Worm (Caenorhabditis elegans): Measurements from ENCODE around the gene Y48A6B.8.
"Not testable (repeated sequence)": the region's sequence is repeated elsewhere in the genome, so short reads cannot be mapped to it uniquely, and the experiment has no call there.

Gene Y48A6B.8

DNA sequence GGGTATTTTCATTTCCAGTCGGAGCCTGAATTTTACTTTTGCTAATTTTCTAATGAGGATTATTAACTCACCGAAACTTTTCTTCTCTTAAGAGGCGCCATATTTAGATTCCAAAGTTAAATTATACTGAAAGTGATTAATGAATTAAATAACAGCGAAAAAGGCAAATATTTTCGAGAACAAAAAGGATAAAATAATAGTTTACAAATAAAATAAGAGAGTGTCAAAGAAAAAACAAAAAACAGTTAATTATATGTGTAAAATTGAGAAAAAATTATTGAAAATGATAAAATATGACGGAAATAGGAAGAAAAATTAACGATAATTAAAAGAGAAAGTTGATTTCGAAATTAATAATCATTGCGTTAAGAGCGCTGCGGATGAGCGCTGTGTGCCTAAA lies at the start of gene Y48A6B.8:
Y48A6B.8 (minus strand) TSS at position 101 of the 400 bp plus-strand sequence.
- not testable (repeated sequence) for TF ChIP-seq dao-5, W03F9.2, him-1 (tag; optimal IDR thresholded peaks at IDR 0.05)

DNA sequence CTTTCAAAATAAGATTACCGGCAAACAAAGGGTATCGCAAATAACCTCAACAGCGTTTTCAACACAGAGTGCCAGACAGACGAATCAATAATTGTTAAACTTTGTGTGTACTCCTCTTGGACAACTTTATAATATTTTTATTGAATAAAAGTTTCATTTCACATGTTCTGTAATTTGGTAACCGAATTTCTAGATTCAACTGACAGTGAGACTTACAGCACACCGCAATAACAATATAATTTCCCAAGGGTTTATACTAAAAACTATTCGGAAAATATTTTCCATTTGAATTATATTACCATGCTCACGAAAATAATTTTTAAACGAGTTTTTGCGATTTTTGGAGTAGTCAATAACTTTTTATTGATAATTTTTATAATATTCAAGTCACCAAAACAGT lies 48.2 kb upstream of the Y48A6B.8 start, which contains the start of gene str-246:
str-246 (plus strand) TSS at position 301 of the 400 bp plus-strand sequence.
- no peak for TF ChIP-seq him-1 (tag; optimal IDR thresholded peaks at IDR 0.05)

DNA sequence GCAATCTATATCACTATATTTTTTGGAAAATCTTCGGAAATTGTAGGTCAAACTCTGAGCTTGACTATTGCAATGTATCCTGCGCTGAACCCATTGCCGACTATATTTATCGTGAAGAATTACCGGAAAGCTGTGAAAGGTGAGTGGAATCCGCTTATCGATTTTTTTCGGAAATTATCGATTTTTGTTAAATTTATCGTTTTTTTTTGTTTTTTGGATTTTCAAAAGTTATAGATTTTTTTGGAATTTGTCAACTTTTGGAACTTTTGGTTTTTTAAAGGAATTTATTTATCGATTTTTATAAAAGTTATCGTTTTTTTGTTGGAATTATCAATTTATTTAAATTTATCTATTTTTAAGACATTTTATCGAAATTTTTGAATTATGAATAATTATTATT lies 47.5 kb upstream of the Y48A6B.8 start:
- TF ChIP-seq dao-5 (tag; optimal IDR thresholded peaks at IDR 0.05) (no peak), W03F9.2 (tag; optimal IDR thresholded peaks at IDR 0.05) (no peak), him-1 (tag; optimal IDR thresholded peaks at IDR 0.05) (no peak)

DNA sequence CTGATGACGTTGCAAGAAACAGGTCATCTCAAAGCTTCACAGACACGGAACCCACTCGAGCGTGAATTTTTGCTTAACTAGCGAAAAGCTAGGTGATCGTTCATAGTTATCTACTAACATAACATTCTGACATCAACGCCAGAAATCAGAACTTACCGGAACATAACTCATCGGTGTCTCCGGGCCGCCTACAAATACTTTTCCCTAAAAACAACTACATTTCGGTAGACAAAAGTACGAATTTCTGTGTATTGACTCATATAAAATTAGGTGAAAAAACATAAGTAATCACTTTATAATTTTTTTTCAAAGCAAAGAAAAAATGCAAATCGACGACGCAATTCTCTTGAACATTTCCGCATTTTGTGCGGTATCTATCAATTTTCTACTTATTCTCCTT lies 45.0 kb upstream of the Y48A6B.8 start, which contains the start of gene str-261:
str-261 (plus strand) TSS at position 301 of the 400 bp plus-strand sequence.
- TF ChIP-seq dao-5 (tag; optimal IDR thresholded peaks at IDR 0.05) (no peak), him-1 (tag; optimal IDR thresholded peaks at IDR 0.05) (no peak), W03F9.2 (tag; optimal IDR thresholded peaks at IDR 0.05) (no peak)

DNA sequence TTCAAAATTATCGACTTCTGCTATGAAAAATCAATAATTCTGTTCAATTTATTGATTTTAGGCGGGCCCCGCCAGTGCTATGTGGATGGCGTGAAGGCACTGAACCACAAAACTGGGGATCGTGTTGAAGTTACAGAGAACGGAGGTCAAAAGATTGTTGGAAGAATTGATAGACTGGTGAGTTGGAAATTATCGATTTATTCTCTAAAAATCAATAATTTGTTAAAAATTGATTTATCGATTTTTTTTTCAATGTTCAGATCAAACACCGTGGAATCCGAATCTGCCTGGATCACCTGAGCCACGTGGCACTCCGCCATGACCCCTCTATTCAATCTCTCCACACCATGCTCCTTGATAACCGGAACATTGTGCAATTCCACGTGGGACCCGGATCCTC lies 41.0 kb upstream of the Y48A6B.8 start:
- TF ChIP-seq dao-5 (tag; optimal IDR thresholded peaks at IDR 0.05) = no peak
- no peak for TF ChIP-seq him-1 (tag; optimal IDR thresholded peaks at IDR 0.05)
- no peak for TF ChIP-seq W03F9.2 (tag; optimal IDR thresholded peaks at IDR 0.05)

DNA sequence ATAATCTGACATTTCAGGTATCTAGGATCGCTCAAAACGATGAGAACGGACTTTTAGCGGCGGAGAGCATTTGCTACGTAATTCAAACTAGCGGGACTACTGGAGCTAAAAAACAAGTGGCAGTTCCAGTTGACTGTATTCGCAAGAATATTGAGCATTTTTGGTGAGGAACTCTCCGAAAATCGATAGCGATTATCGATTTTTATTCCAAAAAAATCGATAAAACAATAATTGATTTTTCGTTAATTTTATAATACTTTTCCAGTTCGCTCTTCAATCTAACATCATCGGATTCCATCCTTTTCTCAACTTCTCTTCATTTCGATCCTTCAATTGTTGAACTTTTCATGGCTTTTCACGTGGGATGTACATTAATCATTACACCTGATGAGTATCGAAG lies 40.0 kb upstream of the Y48A6B.8 start:
- TF ChIP-seq him-1 (tag; optimal IDR thresholded peaks at IDR 0.05) = no peak
- no peak for TF ChIP-seq dao-5 (tag; optimal IDR thresholded peaks at IDR 0.05)
- no peak for TF ChIP-seq W03F9.2 (tag; optimal IDR thresholded peaks at IDR 0.05)

DNA sequence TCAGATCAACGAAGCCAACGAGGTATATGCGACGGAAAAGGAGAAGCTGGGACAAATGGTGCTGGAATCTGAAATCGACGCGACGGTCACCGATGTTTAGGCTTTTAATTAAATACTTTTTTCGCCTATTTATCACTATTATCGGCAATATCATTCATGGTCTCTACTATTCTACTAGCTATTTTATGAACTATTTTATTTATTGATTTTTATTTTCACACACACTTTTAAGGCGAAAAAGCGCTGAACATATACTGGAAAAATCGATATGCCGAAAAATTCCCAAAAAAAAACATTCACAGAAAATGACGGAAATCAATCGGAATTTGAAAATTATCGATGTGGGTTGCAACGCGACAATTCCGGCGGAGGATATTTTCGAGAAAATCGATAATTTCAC lies 39.3 kb upstream of the Y48A6B.8 start, which contains the start of gene W09D6.1:
W09D6.1 (plus strand) TSS at position 301 of the 400 bp plus-strand sequence.
- TF ChIP-seq dao-5 (tag; optimal IDR thresholded peaks at IDR 0.05) (no peak), W03F9.2 (tag; optimal IDR thresholded peaks at IDR 0.05) (no peak), him-1 (tag; optimal IDR thresholded peaks at IDR 0.05) (no peak)

DNA sequence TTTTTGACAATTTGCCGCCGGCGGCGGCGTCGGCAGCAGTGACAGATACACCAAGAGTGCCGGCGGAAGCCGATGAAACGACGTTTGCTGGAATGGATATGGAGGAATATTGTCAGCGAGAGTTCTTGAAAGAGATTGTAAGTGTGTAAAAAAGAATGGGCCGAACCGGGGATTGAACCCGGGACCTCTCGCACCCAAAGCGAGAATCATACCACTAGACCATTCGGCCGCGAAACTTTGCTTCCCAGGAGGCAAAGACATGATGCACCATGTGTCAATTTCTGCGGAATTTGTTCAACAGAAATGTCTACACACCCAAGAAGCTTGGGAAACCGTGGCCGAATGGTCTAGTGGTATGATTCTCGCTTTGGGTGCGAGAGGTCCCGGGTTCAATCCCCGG lies 37.5 kb upstream of the Y48A6B.8 start:
- peak; percentile 74 for TF ChIP-seq W03F9.2 (tag; optimal IDR thresholded peaks at IDR 0.05)
- peak; percentile 81 for TF ChIP-seq him-1 (tag; optimal IDR thresholded peaks at IDR 0.05)
- TF ChIP-seq dao-5 (tag; optimal IDR thresholded peaks at IDR 0.05) = no peak

DNA sequence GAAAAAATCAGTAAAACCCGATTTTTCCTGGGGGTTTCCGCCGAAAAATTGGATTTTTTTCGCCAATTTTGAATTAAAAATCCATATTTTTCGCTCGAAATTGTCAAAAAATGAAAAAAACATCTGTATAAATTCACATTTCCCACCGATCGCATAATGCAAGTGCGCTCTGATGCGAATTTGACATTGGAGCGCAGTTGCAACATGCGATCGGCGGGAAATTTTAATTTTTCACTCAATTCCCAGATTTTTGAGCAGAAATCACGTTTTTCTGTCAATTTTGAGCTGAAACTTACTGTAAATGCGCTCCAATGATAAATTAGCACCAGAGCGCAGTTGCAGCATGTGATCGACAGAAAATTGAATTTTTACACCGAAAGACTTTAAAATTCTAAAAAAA lies 35.3 kb upstream of the Y48A6B.8 start:
- TF ChIP-seq dao-5 (tag; optimal IDR thresholded peaks at IDR 0.05) (no peak), him-1 (tag; optimal IDR thresholded peaks at IDR 0.05) (no peak)

DNA sequence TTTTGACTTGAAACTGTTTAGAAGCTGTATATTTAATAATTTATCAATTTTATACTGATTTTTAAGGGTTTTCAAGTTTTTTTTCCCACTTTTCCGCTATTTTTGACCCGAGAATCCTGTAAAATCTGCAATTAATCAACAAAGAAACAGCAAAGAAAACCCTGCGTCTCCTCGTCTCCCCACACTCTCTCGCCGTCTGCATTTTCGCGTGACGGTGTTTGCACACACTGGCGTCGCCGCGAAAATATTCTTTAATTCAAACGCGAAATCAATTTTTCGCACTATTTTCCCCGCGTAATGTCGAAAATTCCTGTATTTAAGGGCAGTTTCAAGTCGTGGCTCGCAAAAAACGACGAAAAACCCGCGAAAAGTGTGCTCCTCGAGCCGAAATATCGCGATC lies 34.0 kb upstream of the Y48A6B.8 start, which contains the start of gene rsa-2:
rsa-2 (plus strand) TSS at position 221 of the 400 bp plus-strand sequence.
- TF ChIP-seq W03F9.2 (tag; optimal IDR thresholded peaks at IDR 0.05) (peak; percentile 4), him-1 (tag; optimal IDR thresholded peaks at IDR 0.05) (no peak)

DNA sequence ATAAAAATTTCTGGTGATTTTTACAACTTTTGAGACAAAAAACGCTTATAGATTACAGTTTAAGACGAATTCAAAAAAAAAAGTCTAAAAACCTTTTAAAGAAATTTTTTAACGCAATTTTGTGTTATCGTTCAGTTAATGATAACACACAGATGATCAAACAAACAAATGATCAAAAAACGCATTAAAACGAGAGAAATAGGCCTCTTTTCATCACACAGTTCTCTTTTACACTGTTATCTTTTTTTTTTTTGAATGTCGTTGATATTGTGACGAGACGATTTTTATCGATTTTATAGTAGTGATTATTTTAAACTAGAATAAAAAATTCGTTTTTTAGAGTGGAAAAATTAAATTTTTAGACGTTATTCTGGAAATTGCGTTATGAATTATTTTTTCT lies 30.5 kb upstream of the Y48A6B.8 start:
- TF ChIP-seq W03F9.2 (tag; optimal IDR thresholded peaks at IDR 0.05) (peak; percentile 36), him-1 (tag; optimal IDR thresholded peaks at IDR 0.05) (no peak), dao-5 (tag; optimal IDR thresholded peaks at IDR 0.05) (no peak)

DNA sequence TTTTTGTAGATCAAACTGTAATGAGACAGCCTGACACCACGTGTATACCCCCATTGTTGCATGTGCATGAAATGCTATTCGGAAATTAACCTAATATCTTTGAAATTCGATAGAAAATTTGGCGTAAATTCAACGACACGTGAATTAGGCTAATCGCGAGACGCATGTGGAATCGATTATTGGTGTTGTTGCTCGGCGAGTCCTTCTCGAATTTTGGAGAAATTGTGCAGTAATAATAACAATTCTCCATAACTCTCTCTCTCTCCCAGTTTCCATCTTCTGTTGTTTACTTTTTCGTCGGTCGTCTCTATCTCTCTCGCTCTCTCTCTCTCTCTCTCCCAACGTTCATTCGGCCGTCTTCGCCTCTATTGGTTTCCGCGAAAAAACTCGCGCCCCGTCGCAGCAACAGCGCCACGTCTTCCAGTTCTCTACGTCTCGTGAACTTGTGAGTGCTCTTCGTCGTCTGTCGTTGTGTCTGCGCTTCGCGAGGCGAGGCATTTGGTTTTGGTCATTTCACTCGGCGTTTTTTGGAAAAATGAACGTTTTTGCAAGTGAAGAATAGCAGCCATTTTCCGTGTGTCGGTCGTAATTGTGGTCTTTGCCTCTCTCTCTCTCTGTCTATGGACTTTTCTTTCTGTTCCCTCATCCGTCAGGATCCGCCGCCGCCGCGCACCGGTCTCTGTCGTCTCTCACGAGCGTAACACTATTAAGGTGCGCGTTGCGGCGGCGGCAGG lies 25.5 kb upstream of the Y48A6B.8 start:
- TF ChIP-seq W03F9.2 (tag; optimal IDR thresholded peaks at IDR 0.05) (no peak), him-1 (tag; optimal IDR thresholded peaks at IDR 0.05) (no peak)

DNA sequence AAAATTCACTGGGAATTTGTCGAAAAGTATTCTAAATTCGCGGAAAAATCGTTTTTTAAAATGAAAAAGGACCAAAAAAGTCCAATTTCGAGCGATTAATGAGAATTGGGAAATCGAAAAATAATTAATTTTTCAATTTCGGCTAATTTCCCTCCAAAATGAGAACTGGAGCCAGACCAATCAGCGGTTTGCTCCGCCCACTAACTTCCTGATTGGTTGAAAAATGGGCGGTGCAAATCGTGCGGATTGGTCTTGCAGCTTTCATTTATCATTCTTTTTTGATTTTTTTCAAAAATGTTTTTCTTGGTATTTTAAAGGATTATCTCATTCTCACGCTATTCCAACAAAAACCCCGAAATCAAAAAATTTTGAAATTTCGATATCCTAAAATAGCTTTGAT lies 24.8 kb upstream of the Y48A6B.8 start:
- TF ChIP-seq W03F9.2 (tag; optimal IDR thresholded peaks at IDR 0.05) = no peak
- TF ChIP-seq dao-5 (tag; optimal IDR thresholded peaks at IDR 0.05) = no peak
- no peak for TF ChIP-seq him-1 (tag; optimal IDR thresholded peaks at IDR 0.05)

DNA sequence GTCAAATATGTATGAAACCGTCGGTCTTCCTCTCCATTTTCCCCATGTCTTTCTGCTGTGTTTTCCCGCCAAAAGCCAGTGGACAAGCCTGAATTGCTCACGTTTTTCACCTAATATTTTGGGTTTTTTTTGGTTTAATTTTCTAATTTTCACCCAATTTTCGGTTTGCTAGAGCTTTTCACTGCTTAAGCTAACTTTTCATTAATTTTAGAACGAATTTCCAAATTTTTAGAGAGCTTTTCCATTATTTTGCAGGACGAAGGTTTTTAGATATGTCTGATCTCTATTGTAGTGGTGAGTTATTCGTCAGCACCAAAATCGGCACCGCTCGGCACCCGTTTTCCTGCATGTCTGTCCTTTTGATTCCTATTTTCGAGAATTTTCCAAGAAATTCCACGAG lies 24.4 kb upstream of the Y48A6B.8 start:
- no peak for TF ChIP-seq W03F9.2 (tag; optimal IDR thresholded peaks at IDR 0.05)
- TF ChIP-seq dao-5 (tag; optimal IDR thresholded peaks at IDR 0.05) = no peak
- TF ChIP-seq him-1 (tag; optimal IDR thresholded peaks at IDR 0.05) = no peak

DNA sequence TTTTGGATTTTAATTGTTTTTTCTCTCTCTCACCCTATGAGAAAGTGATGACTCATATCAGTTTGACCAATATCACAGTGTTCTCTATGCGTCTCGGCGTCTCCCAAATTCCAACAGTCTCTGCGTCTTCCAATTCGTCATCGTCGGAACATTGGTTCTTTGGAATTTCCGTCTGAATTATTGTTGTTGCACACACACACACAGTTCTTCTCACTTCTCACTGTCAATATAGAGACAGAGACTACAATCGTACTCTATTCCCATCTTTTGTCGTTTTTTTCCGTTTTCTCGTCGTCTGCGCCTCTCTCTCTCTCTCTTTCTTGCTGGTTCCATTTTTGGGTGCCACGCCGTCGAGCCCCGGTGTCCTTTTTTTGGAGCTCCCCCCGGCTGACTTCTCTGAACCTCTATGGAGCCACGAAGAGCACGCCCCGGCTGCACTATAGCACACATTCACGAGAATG lies 21.5 kb upstream of the Y48A6B.8 start:
- no peak for TF ChIP-seq W03F9.2 (tag; optimal IDR thresholded peaks at IDR 0.05)
- TF ChIP-seq dao-5 (tag; optimal IDR thresholded peaks at IDR 0.05) = no peak
- TF ChIP-seq him-1 (tag; optimal IDR thresholded peaks at IDR 0.05) = no peak
